Fruit fly (Drosophila melanogaster) whole organism, pupa: ENCODE measurements around the gene CG11279.
A peak's percentile ranks its signal among the peaks of the same experiment; 100 is the strongest.

Experiments used
- CG10348 ChIP-seq: fragments of 200-800 bp; sonication (Bioruptor generic); IDR thresholded peaks from 2 replicates; pipeline ENCODE4 v1.3.6; 2022; ENCODE audit warnings: missing biosample characterization, missing genetic modification characterization
- CG12605 ChIP-seq: fragments of 200-800 bp; sonication (Bioruptor generic); IDR thresholded peaks from 2 replicates; pipeline ENCODE4 v1.3.6; 2022; ENCODE audit warnings: missing biosample characterization, missing genetic modification characterization
- CG13204 ChIP-seq: fragments of 200-800 bp; sonication (Bioruptor generic); optimal IDR thresholded peaks from 2 replicates; lab custom pipeline; 2018; ENCODE audit warnings: missing biosample characterization, mild to moderate bottlenecking, missing genetic modification characterization, moderate library complexity
- CG14655 ChIP-seq: fragments of 200-800 bp; sonication (Bioruptor generic); optimal IDR thresholded peaks from 3 replicates; lab custom pipeline; 2017; ENCODE audit warnings: mild to moderate bottlenecking, missing biosample characterization, missing genetic modification reagents, missing genetic modification characterization
- CG15710 ChIP-seq: fragments of 200-800 bp; sonication (Bioruptor generic); optimal IDR thresholded peaks from 2 replicates; lab custom pipeline; 2018; ENCODE audit warnings: missing biosample characterization, mild to moderate bottlenecking, missing genetic modification characterization, moderate library complexity
- CG17806 ChIP-seq: fragments of 200-800 bp; sonication (Bioruptor generic); optimal IDR thresholded peaks from 2 replicates; lab custom pipeline; 2018; ENCODE audit warnings: missing biosample characterization, mild to moderate bottlenecking, missing genetic modification characterization, moderate library complexity
- CG32121 ChIP-seq: fragments of 200-800 bp; sonication (Bioruptor generic); IDR thresholded peaks from 2 replicates; pipeline ENCODE4 v1.3.6; 2022; ENCODE audit warnings: missing biosample characterization, missing genetic modification characterization
- CG34367 ChIP-seq: fragments of 200-800 bp; sonication (Bioruptor generic); optimal IDR thresholded peaks from 2 replicates; lab custom pipeline; 2018; ENCODE audit warnings: missing biosample characterization, mild to moderate bottlenecking, missing genetic modification characterization
- CG4496 ChIP-seq: fragments of 200-800 bp; sonication (Bioruptor generic); IDR thresholded peaks from 3 replicates; pipeline ENCODE4 v1.3.6; 2022; ENCODE audit warnings: missing biosample characterization, missing genetic modification characterization
- CG8159 ChIP-seq: fragments of 200-800 bp; sonication (Bioruptor generic); optimal IDR thresholded peaks from 3 replicates; lab custom pipeline; 2018; ENCODE audit warnings: missing biosample characterization, mild to moderate bottlenecking, missing genetic modification characterization, moderate library complexity
- CG8301 ChIP-seq: fragments of 200-800 bp; sonication (Bioruptor generic); optimal IDR thresholded peaks from 2 replicates; lab custom pipeline; 2018; ENCODE audit warnings: missing biosample characterization, mild to moderate bottlenecking, missing genetic modification characterization
- CG9948 ChIP-seq: fragments of 200-800 bp; sonication (Bioruptor generic); optimal IDR thresholded peaks from 2 replicates; lab custom pipeline; 2018; ENCODE audit warnings: missing biosample characterization, mild to moderate bottlenecking, missing genetic modification characterization, moderate library complexity
- D1 ChIP-seq: fragments of 200-800 bp; sonication (Bioruptor generic); optimal IDR thresholded peaks from 2 replicates; lab custom pipeline; 2018; ENCODE audit warnings: missing biosample characterization, mild to moderate bottlenecking, missing genetic modification characterization, moderate library complexity
- EcR ChIP-seq: fragments of 200-800 bp; sonication (Bioruptor generic); optimal IDR thresholded peaks from 3 replicates; lab custom pipeline; 2019; ENCODE audit warnings: missing biosample characterization, missing genetic modification characterization, mild to moderate bottlenecking, moderate library complexity, missing genetic modification reagents
- Ets98B ChIP-seq: fragments of 200-800 bp; sonication (Bioruptor generic); IDR thresholded peaks from 2 replicates; pipeline ENCODE4 v1.3.6; 2022; ENCODE audit warnings: missing biosample characterization, missing genetic modification characterization
- Pif1A ChIP-seq: fragments of 200-800 bp; sonication (Bioruptor generic); optimal IDR thresholded peaks from 3 replicates; lab custom pipeline; 2016; ENCODE audit warnings: missing biosample characterization, missing genetic modification characterization
- Pif1B ChIP-seq: fragments of 200-800 bp; sonication (Bioruptor generic); optimal IDR thresholded peaks from 3 replicates; lab custom pipeline; 2016; ENCODE audit warnings: missing biosample characterization, missing genetic modification characterization
- Snoo ChIP-seq: fragments of 200-800 bp; sonication (Bioruptor generic); optimal IDR thresholded peaks from 3 replicates; lab custom pipeline; 2017; ENCODE audit warnings: missing biosample characterization, mild to moderate bottlenecking, missing genetic modification characterization, inconsistent platforms
- fd96Ca ChIP-seq: fragments of 200-800 bp; sonication (Bioruptor generic); IDR thresholded peaks from 3 replicates; pipeline ENCODE4 v1.3.6; 2022; ENCODE audit warnings: missing biosample characterization, missing genetic modification characterization
- gl ChIP-seq: fragments of 200-800 bp; sonication (Bioruptor generic); optimal IDR thresholded peaks from 2 replicates; lab custom pipeline; 2018; ENCODE audit warnings: missing biosample characterization, mild to moderate bottlenecking, missing genetic modification characterization
- rn ChIP-seq: fragments of 200-800 bp; sonication (Bioruptor generic); IDR thresholded peaks from 2 replicates; pipeline ENCODE4 v1.3.6; 2022; ENCODE audit warnings: missing biosample characterization, missing genetic modification characterization

CG11279 gene

dm6 chr3L:13066220-13066619, 19.4 kb downstream of the CG11279 start:
- TF ChIP-seq CG32121 (GFP tag; lab: Robert Waterston, UW) (no peak), CG8301 (tag; lab: Kevin White, UChicago) (peak; percentile 40), CG14655 (peak; percentile 31), CG15710 (tag; lab: Kevin White, UChicago) (peak; percentile 31), Pif1A (GFP tag; lab: Kevin White, UChicago) (peak; percentile 28), CG17806 (tag; lab: Kevin White, UChicago) (peak; percentile 44), EcR (no peak), CG34367 (tag; lab: Kevin White, UChicago) (peak; percentile 27), CG9948 (peak; percentile 50), CG8159 (tag; lab: Kevin White, UChicago) (peak; percentile 52)

dm6 chr3L:13068293-13068692, 21.5 kb downstream of the CG11279 start:
- no peak for TF ChIP-seq fd96Ca (GFP tag; lab: Robert Waterston, UW)
- no peak for TF ChIP-seq CG8159 (tag; lab: Kevin White, UChicago)
- no peak for TF ChIP-seq CG12605
- no peak for TF ChIP-seq CG32121 (GFP tag; lab: Robert Waterston, UW)
- TF ChIP-seq CG8301 (tag; lab: Kevin White, UChicago): peak; percentile 15
- TF ChIP-seq CG4496: no peak
- no peak for TF ChIP-seq Snoo (tag; lab: Kevin White, UChicago)
- TF ChIP-seq Ets98B: no peak
- no peak for TF ChIP-seq CG13204 (GFP tag; lab: Kevin White, UChicago)
- TF ChIP-seq CG9948: peak; percentile 35
- no peak for TF ChIP-seq CG15710 (tag; lab: Kevin White, UChicago)
- no peak for TF ChIP-seq D1
- TF ChIP-seq CG14655: peak; percentile 46
- no peak for TF ChIP-seq EcR
- TF ChIP-seq Pif1B: no peak
- peak; percentile 15 for TF ChIP-seq CG17806 (tag; lab: Kevin White, UChicago)
- TF ChIP-seq CG10348: no peak
- no peak for TF ChIP-seq CG34367 (tag; lab: Kevin White, UChicago)
- no peak for TF ChIP-seq gl (tag; lab: Kevin White, UChicago)
- peak; percentile 6 for TF ChIP-seq Pif1A (GFP tag; lab: Kevin White, UChicago)
- no peak for TF ChIP-seq rn
- TF ChIP-seq, all 21 proteins: peak for 5

dm6 chr3L:13074084-13074624, 27.4 kb downstream of the CG11279 start:
- TF ChIP-seq CG14655 (no peak), rn (no peak), Ets98B (no peak), CG4496 (no peak), CG8301 (tag; lab: Kevin White, UChicago) (no peak), CG17806 (tag; lab: Kevin White, UChicago) (no peak), CG12605 (no peak), Snoo (tag; lab: Kevin White, UChicago) (no peak), fd96Ca (GFP tag; lab: Robert Waterston, UW) (no peak), Pif1A (GFP tag; lab: Kevin White, UChicago) (no peak), D1 (no peak), CG34367 (tag; lab: Kevin White, UChicago) (no peak), CG9948 (no peak), CG13204 (GFP tag; lab: Kevin White, UChicago) (no peak), gl (tag; lab: Kevin White, UChicago) (no peak), CG15710 (tag; lab: Kevin White, UChicago) (no peak), CG32121 (GFP tag; lab: Robert Waterston, UW) (no peak)

dm6 chr3L:13077326-13077725, 30.5 kb downstream of the CG11279 start:
- TF ChIP-seq Pif1B (no peak), CG34367 (tag; lab: Kevin White, UChicago) (no peak), rn (no peak), CG15710 (tag; lab: Kevin White, UChicago) (no peak), CG4496 (no peak), Snoo (tag; lab: Kevin White, UChicago) (no peak), CG8301 (tag; lab: Kevin White, UChicago) (no peak), CG32121 (GFP tag; lab: Robert Waterston, UW) (no peak), CG14655 (no peak), Ets98B (no peak), CG10348 (no peak), D1 (no peak), CG9948 (no peak), CG8159 (tag; lab: Kevin White, UChicago) (no peak), CG17806 (tag; lab: Kevin White, UChicago) (no peak), fd96Ca (GFP tag; lab: Robert Waterston, UW) (no peak), CG12605 (no peak), EcR (no peak), gl (tag; lab: Kevin White, UChicago) (no peak), CG13204 (GFP tag; lab: Kevin White, UChicago) (no peak)

dm6 chr3L:13080418-13080817, 33.6 kb downstream of the CG11279 start:
- no peak for TF ChIP-seq CG12605
- no peak for TF ChIP-seq CG9948
- no peak for TF ChIP-seq Pif1B
- no peak for TF ChIP-seq CG4496
- no peak for TF ChIP-seq rn
- no peak for TF ChIP-seq EcR
- no peak for TF ChIP-seq Pif1A (GFP tag; lab: Kevin White, UChicago)
- no peak for TF ChIP-seq D1
- no peak for TF ChIP-seq CG17806 (tag; lab: Kevin White, UChicago)
- TF ChIP-seq, all 21 proteins: peak for 0

- TF ChIP-seq Pif1A (GFP tag; lab: Kevin White, UChicago) (no peak), CG8301 (tag; lab: Kevin White, UChicago) (no peak), CG8159 (tag; lab: Kevin White, UChicago) (no peak), CG34367 (tag; lab: Kevin White, UChicago) (no peak), CG13204 (GFP tag; lab: Kevin White, UChicago) (no peak), CG17806 (tag; lab: Kevin White, UChicago) (no peak), CG9948 (no peak)
These were observed 34.6 kb downstream of the CG11279 start for dm6 chr3L:13081284-13081937.
